Worm (Caenorhabditis elegans): Measurements from ENCODE around the gene R02F11.12.

The R02F11.12 gene

ce11 chrV:4823683-4824391, 33.4 kb downstream of the R02F11.12 start (continued):
- TF ChIP-seq hlh-30 (tag; optimal IDR thresholded peaks at IDR 0.05; ENCODE audit: insufficient read depth) (peak; percentile 34), ztf-11 (tag; optimal IDR thresholded peaks at IDR 0.05) (no peak), daf-16 (GFP tag; optimal IDR thresholded peaks at IDR 0.05) (peak; percentile 4 to 16), daf-16 (tag; optimal IDR thresholded peaks at IDR 0.05) (peak; percentile 50), dmd-8 (GFP tag; IDR thresholded peaks at IDR 0.05) (peak; percentile 19; the same call in 1 of the 2 replicates), mes-2 (tag; optimal IDR thresholded peaks at IDR 0.05; ENCODE audit: poor library complexity, severe bottlenecking) (peak; percentile 9), egl-27 (tag; optimal IDR thresholded peaks at IDR 0.05) (no peak), ceh-82 (tag; optimal IDR thresholded peaks at IDR 0.05) (no peak), gei-8 (GFP tag; optimal IDR thresholded peaks at IDR 0.05) (peak; percentile 54), sdz-12 (GFP tag; optimal IDR thresholded peaks at IDR 0.05) (no peak), nhr-10 (tag; optimal IDR thresholded peaks at IDR 0.05) (no peak), fkh-10 (GFP tag; optimal IDR thresholded peaks at IDR 0.05) (no peak), ZK337.2 (GFP tag; IDR thresholded peaks at IDR 0.05) (0 out of 2 replicates have a peak, but pooled peaks have one; percentile 58), nhr-42 (GFP tag; IDR thresholded peaks at IDR 0.05) (peak; percentile 47; the same call in 1 of the 2 replicates), pha-4 (GFP tag; IDR thresholded peaks at IDR 0.05) (peak; percentile 51; the same call in 1 of the 2 replicates), pha-4 (tag; optimal IDR thresholded peaks at IDR 0.05) (peak; percentile 8), unc-130 (GFP tag; optimal IDR thresholded peaks at IDR 0.05) (no peak), fos-1 (tag; optimal IDR thresholded peaks at IDR 0.05) (no peak), aly-2 (tag; optimal IDR thresholded peaks at IDR 0.05) (no peak), duxl-1 (tag; optimal IDR thresholded peaks at IDR 0.05; ENCODE audit: poor library complexity) (peak; percentile 48), attf-4 (tag; optimal IDR thresholded peaks at IDR 0.05) (no peak), hif-1 (tag; optimal IDR thresholded peaks at IDR 0.05) (peak in 1 of 2 experiments; percentile 67), saeg-2 (GFP tag; IDR thresholded peaks at IDR 0.05) (0 out of 2 replicates have a peak, but pooled peaks have one; percentile 27), spr-1 (tag; optimal IDR thresholded peaks at IDR 0.05) (peak; percentile 34), dve-1 (tag; optimal IDR thresholded peaks at IDR 0.05; ENCODE audit: insufficient read depth) (peak; percentile 60), tra-1 (GFP tag; IDR thresholded peaks at IDR 0.05) (no peak; the same call in 1 of the 2 replicates), ztf-7 (tag; optimal IDR thresholded peaks at IDR 0.05) (no peak), dmd-6 (GFP tag; IDR thresholded peaks at IDR 0.05) (peak; percentile 8; the same call in 1 of the 2 replicates), lsy-2 (tag; optimal IDR thresholded peaks at IDR 0.05) (peak in 1 of 2 experiments; percentile 45), Y105C5A.15 (GFP tag; IDR thresholded peaks at IDR 0.05) (no peak), nhr-77 (tag; optimal IDR thresholded peaks at IDR 0.05) (no peak), zag-1 (tag; optimal IDR thresholded peaks at IDR 0.05) (no peak), lin-29 (GFP tag; IDR thresholded peaks at IDR 0.05) (no peak), arid-1 (GFP tag; conservative IDR thresholded peaks at IDR 0.05) (peak; percentile 40; the same call in 1 of the 2 replicates), php-3 (GFP tag; IDR thresholded peaks at IDR 0.05) (no peak), Y5F2A.4 (GFP tag; optimal IDR thresholded peaks at IDR 0.05) (no peak), rbr-2 (tag; optimal IDR thresholded peaks at IDR 0.05) (no peak), snpc-4 (tag; optimal IDR thresholded peaks at IDR 0.05) (no peak), mxl-3 (GFP tag; optimal IDR thresholded peaks at IDR 0.05) (peak; percentile 18), ZK546.5 (tag; optimal IDR thresholded peaks at IDR 0.05) (no peak), zfp-2 (tag; optimal IDR thresholded peaks at IDR 0.05) (no peak), daf-19 (GFP tag; conservative IDR thresholded peaks at IDR 0.05) (peak; percentile 30; the same call in 1 of the 2 replicates), nhr-76 (tag; optimal IDR thresholded peaks at IDR 0.05) (no peak), daf-8 (GFP tag; IDR thresholded peaks at IDR 0.05) (no peak), nhr-41 (GFP tag; IDR thresholded peaks at IDR 0.05) (no peak), daf-12 (tag; optimal IDR thresholded peaks at IDR 0.05) (no peak), egl-43 (GFP tag; IDR thresholded peaks at IDR 0.05) (no peak), nhr-48 (tag; optimal IDR thresholded peaks at IDR 0.05) (peak; percentile 0), madf-9 (GFP tag; conservative IDR thresholded peaks at IDR 0.05) (no peak), F26F4.8 (GFP tag; conservative IDR thresholded peaks at IDR 0.05) (no peak)

Measured in whole organism, L4 larva.